Worm (Caenorhabditis elegans) whole organism, midembryonic: Measurements from ENCODE around the gene C15B12.2.

Experiments used
- T22C8.4 ChIP-seq: fragments of 200-800 bp; sonication (Bioruptor generic); IDR thresholded peaks from 2 replicates; pipeline ENCODE4 v1.3.6; 2022; ENCODE audit warnings: missing genetic modification characterization, missing compliant biosample characterization
- flt-1 ChIP-seq: fragments of 200-800 bp; sonication (Bioruptor generic); IDR thresholded peaks from 2 replicates; pipeline ENCODE4 v1.3.6; 2022; ENCODE audit warnings: missing genetic modification characterization, missing compliant biosample characterization
- klf-2 ChIP-seq: fragments of 200-800 bp; sonication (Bioruptor generic); conservative IDR thresholded peaks from 2 replicates; pipeline ENCODE4 v1.3.6; 2022; ENCODE audit warnings: missing genetic modification reagents, missing genetic modification characterization, missing compliant biosample characterization
- ref-1 ChIP-seq: fragments of 200-800 bp; sonication (Bioruptor generic); conservative IDR thresholded peaks from 2 replicates; pipeline ENCODE4 v1.3.6; 2022; ENCODE audit warnings: missing genetic modification reagents, missing genetic modification characterization, missing compliant biosample characterization
- ztf-23 ChIP-seq: fragments of 200-800 bp; sonication (Bioruptor generic); IDR thresholded peaks from 2 replicates; pipeline ENCODE4 v1.3.6; 2022; ENCODE audit warnings: missing genetic modification reagents, missing genetic modification characterization, missing compliant biosample characterization
- ztf-29 ChIP-seq: fragments of 200-800 bp; sonication (Bioruptor generic); IDR thresholded peaks from 2 replicates; pipeline ENCODE4 v1.3.6; 2022; ENCODE audit warnings: missing genetic modification reagents, missing genetic modification characterization, missing compliant biosample characterization

DNA sequence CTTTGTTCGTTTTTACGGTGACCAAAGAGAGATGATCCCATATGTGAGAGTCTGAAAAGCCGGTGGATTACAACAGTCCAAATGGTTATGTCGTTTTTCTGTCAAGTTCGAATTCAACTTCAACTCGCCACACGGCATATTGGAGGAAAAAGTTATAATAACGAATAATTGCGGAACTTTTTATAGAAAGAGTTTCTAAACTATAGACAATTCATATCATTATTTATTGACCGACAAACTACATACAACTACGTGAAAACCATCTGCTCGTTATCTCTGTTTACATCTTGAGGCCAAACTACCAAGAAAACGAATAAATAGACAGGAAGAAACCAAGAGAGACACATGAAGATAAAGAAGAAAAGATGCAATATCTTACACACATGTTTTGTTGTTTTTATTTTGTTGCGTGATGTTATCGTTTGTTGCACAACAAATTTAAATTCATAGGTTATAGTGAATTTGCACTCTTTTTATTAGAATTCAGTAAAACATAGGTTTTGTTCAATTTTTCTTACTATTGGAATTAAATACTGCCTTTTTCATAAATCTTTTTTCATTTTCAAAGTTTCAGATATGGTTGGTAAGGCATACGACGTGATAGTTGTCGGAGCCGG, 10.6 kb downstream of the C15B12.2 start, which contains the start of the genes C15B12.4 and C15B12.8:
- TF ChIP-seq ztf-23 (GFP tag; lab: Robert Waterston, UW) (no peak), ref-1 (no peak), klf-2 (GFP tag; lab: Robert Waterston, UW) (no peak), ztf-29 (no peak), flt-1 (GFP tag; lab: Robert Waterston, UW) (no peak), T22C8.4 (GFP tag; lab: Robert Waterston, UW) (no peak)
